Worm (Caenorhabditis elegans): ENCODE results near the gene ZK622.5.

Gene ZK622.5

DNA sequence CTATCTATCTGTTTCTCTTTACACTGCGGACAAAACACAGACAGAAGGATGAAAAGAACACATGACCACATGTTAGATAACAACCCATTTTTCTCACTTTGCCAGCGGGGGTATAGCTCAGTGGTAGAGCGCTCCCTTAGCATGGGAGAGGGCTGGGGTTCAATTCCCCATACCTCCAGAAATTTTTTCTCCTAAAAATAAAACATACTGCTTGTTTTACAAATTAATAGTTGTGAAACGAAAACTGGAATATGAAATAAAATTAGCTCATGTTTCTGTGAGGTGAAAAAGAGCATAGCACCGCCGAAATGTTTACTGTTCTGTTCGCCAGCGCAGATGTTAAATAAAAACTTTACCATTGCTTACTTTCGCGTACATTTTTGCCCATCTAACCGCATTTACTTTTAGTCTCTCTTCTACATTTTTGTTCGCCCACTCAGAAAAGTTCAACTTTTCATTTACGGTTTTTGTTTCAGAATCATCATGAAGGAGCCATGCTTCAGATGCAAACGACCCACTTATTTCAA, 3.0 kb downstream of the ZK622.5 start, which contains the start of gene ZK622.4:
Gene ZK622.4 (plus strand): TSS at position 477 of the 527 bp plus-strand sequence.
- TF ChIP-seq dao-5 (tag; optimal IDR thresholded peaks at IDR 0.05) (peak; percentile 38), W03F9.2 (tag; optimal IDR thresholded peaks at IDR 0.05) (no peak), him-1 (tag; optimal IDR thresholded peaks at IDR 0.05) (peak; percentile 78)

DNA sequence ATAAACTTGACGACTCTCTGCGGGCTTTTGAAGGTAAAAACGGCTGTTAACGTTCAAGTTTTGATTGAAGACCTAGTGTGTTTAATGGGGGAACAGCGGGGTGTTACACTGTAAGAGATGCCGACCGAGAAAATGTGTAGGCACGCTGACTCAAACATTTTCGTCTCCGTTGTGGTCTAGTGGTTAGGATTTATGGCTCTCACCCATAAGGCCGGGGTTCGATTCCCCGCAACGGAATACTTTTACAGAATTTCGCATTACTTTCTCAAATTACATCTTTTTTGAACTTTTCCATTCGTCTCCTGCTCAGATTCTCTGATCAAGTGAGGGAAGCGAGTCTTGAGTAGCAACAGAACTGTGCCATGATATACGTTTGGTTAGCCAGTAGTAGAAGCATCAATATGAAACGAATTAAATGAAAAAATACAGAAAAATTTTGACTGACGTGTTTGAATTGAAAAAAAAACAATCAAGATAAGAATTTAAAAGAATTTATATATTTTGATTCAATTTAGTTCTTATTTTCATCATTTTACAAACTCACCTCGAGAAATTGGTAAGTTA, 4.1 kb downstream of the ZK622.5 start, which contains the start of gene ZK622.1:
Gene ZK622.1 (plus strand): TSS at position 514 of the 564 bp plus-strand sequence.
- TF ChIP-seq dao-5 (tag; optimal IDR thresholded peaks at IDR 0.05) (peak; percentile 24), him-1 (tag; optimal IDR thresholded peaks at IDR 0.05) (no peak)

DNA sequence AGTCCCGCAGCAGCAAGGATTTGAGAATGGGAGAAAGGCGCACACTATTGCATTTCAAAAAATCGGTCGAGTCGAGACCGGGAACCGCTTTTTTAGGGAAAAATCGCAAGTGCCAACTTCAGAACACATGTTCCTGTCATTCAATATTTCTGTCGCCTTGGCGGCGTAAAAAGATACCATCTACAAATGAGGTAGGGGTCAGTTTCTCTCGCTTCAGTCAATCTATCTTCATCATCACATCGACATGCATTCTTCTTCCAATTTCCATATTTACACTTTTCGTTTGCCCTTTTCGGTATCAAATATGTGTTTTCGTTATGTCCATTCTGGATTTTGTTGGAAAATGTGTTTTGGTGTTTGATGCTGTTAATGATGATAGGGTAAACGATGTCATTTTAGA, 8.5 kb downstream of the ZK622.5 start:
- TF ChIP-seq him-1 (tag; optimal IDR thresholded peaks at IDR 0.05), result no peak
- TF ChIP-seq dao-5 (tag; optimal IDR thresholded peaks at IDR 0.05), result no peak
- TF ChIP-seq W03F9.2 (tag; optimal IDR thresholded peaks at IDR 0.05), result no peak

DNA sequence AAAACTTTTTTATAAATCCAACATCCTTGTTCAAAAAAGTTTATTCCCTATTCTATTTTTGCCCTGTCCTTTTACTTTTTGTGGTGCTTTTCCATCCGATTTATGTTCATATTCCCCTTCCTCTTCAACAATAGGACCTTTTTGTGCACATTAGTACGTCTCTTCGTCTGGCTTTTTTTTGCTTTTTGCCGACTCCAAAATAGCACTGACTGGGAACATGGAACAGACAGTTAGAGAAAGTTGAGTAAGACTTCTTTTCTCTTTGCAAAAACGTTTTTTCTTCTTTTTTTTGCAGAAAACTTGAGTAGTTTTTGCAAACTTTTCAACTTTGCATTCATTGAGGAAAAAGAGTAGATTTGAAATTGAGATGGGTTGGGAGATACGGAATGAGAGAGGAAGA, 12.6 kb downstream of the ZK622.5 start:
- TF ChIP-seq him-1 (tag; optimal IDR thresholded peaks at IDR 0.05), result no peak
- TF ChIP-seq W03F9.2 (tag; optimal IDR thresholded peaks at IDR 0.05), result no peak
- TF ChIP-seq dao-5 (tag; optimal IDR thresholded peaks at IDR 0.05), result no peak

DNA sequence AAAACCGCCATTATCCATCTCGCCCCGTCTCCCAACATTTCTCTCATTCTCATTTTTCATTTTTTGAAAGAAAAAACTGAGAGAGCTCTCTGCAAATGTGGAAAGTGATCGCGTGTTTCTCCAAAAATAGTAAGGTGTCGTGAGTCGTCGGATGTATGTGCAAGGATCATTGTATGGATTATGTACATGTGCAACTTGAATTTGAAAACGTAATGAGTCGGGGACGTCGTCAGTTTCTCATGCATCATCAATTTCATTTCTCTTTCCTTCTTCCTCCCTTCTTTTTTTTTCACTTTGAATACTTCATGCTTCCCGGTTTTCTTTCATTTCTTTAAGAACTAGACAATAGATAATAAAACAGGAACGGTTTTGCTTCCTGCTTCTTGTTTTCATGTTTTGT, 15.9 kb downstream of the ZK622.5 start:
- TF ChIP-seq W03F9.2 (tag; optimal IDR thresholded peaks at IDR 0.05) (no peak), dao-5 (tag; optimal IDR thresholded peaks at IDR 0.05) (no peak), him-1 (tag; optimal IDR thresholded peaks at IDR 0.05) (no peak)

DNA sequence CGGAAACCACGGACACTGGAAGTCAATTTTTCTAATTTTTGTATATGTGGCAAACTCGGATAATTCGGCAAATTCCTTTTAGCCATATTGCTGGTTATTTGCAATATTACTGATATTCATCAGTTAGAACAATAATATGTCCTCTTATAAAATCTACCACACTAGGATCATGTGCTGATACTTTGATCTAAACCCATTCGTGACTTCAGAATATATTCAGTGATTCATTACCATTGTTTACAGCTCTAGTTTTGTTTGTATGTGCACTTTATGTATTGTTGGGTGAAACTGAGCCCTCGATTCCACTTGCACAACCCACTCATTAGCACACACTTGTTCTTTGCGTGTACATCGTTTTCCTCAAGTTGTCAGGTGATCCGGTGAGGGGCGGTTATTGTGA, 17.0 kb downstream of the ZK622.5 start:
- TF ChIP-seq W03F9.2 (tag; optimal IDR thresholded peaks at IDR 0.05) (no peak), dao-5 (tag; optimal IDR thresholded peaks at IDR 0.05) (no peak), him-1 (tag; optimal IDR thresholded peaks at IDR 0.05) (no peak)

DNA sequence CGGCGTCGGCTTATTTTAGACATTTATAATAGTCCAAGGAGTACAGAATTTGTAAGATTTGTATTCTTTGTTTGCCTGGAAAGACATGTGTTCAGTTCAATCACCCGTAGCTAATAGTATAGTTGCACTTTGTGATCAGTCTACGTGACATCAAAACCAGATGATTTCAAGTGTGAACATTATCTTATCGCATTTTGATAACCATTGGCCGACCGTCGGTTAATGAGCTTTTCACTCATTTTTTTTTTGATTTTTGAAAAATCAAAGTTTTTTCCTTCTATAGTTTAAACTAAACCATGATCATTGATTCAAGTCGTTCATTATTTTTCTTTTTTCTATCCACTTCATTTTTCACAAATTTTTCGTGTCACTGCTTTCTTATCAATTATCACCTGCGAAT, 18.0 kb downstream of the ZK622.5 start:
- no peak for TF ChIP-seq W03F9.2 (tag; optimal IDR thresholded peaks at IDR 0.05)
- no peak for TF ChIP-seq dao-5 (tag; optimal IDR thresholded peaks at IDR 0.05)

DNA sequence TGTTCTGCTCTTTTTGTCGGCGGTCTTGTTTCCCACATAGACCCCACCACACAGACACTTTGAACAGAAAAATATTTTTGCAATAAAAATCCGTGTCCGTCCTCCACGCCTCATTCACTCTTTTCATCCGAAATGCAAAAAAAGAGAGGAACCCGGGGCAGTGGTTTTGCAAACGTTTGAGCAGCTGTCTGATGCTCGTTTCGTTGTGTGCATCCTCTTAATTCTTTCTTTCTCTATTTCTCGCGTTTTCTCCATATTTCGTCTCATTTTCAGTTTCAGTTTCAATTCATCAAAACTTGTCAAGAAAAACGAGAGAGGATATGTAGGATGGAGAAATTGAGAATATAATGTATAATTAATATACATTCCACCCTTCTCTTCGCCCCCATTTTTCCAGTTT, 19.7 kb downstream of the ZK622.5 start:
- TF ChIP-seq W03F9.2 (tag; optimal IDR thresholded peaks at IDR 0.05), result no peak
- no peak for TF ChIP-seq him-1 (tag; optimal IDR thresholded peaks at IDR 0.05)
- TF ChIP-seq dao-5 (tag; optimal IDR thresholded peaks at IDR 0.05), result no peak

DNA sequence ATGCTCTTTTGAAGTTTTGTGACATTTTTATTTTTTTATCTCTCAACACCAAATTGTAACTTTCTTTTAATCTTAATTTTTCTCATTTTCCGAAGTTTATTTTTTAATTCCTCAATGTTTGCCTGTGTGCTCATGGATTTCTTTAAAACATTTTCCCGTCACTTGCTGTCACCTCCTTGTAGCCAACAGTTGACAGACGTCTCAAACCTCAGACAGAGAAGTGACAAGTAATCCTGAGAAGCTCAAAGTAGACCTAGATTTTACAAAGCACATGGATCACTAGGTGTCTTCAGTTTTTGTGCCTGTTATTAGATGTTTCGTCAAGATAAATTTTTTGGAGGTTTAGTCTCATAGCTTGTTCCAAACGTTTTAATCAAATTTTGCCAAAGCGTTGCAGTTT, 20.5 kb downstream of the ZK622.5 start:
- no peak for TF ChIP-seq W03F9.2 (tag; optimal IDR thresholded peaks at IDR 0.05)
- no peak for TF ChIP-seq him-1 (tag; optimal IDR thresholded peaks at IDR 0.05)
- TF ChIP-seq dao-5 (tag; optimal IDR thresholded peaks at IDR 0.05), result no peak

DNA sequence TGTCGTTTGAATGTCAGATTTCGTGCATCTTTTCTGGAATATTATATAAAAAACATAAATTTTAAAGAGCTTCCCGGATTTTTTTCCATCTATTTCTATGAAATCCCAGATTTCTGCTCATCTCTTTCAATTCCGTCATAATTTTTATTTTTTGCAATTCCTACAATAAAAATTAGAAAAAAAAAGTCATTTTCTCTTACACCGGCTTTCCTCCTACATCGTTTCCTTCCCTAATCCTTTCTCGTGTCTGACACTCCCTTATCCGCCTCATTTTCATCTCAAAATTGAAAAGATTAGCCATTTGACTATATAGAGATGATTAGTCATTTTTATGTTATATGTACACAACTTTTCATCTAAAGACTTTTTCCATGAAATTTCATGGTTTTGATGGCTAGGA, 21.6 kb downstream of the ZK622.5 start:
- no peak for TF ChIP-seq him-1 (tag; optimal IDR thresholded peaks at IDR 0.05)
- TF ChIP-seq W03F9.2 (tag; optimal IDR thresholded peaks at IDR 0.05), result no peak
- TF ChIP-seq dao-5 (tag; optimal IDR thresholded peaks at IDR 0.05), result no peak

DNA sequence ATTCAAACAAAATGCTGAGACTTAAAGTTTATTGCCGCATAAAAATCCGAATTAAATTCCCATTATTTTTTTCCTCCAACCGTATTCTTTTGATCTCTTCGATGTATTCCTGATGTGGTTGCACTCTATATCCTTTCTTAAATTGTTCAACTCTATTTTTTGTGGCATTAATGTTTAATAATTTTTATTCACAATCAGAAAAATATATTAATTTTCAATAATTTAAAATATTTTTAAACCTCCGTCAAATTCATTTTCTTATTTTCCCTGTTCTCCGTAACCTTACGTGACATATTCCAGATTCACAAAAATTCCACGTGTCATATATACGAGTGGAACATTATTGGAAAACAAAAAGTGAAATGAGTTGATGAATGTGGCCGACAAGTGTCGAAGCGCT, 22.5 kb downstream of the ZK622.5 start, which contains the start of gene gcy-12:
Gene gcy-12 (plus strand): TSS at position 301 of the 400 bp plus-strand sequence.
- TF ChIP-seq dao-5 (tag; optimal IDR thresholded peaks at IDR 0.05) (no peak), him-1 (tag; optimal IDR thresholded peaks at IDR 0.05) (no peak), W03F9.2 (tag; optimal IDR thresholded peaks at IDR 0.05) (no peak)

DNA sequence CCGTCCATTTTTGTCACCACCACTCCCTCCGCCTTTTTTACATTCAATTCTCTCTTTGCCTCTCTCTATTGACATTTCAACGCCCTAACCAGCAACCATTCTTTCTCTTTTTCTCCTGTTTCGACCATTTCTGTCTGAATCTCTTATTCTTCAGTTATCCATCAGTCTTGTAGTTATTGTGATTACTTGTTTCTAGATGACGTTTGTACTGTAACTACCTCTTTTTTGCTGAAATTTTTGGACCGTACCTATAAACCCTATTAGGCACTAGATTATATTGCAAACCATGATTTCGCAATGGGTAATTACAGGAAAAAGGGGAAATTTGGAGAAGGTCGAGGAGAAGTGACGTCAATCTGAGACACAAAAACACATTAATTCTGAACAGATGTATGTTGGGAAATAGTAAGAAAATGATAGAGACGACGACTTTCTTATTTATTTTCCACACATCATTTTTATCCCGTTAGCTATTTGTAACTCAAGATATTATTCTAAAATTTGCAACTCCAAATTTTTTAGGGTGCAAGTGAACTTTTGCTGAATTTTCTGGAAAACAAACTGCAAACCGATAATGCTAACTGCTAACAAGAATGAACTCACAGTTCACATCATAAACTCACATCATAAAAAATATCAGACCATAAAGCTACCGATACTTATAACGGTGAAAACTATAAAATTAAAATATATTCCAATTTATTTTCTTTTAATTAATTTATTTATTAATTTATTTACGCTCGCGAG, 31.1 kb downstream of the ZK622.5 start:
- TF ChIP-seq W03F9.2 (tag; optimal IDR thresholded peaks at IDR 0.05), result no peak
- no peak for TF ChIP-seq dao-5 (tag; optimal IDR thresholded peaks at IDR 0.05)
- TF ChIP-seq him-1 (tag; optimal IDR thresholded peaks at IDR 0.05), result no peak

DNA sequence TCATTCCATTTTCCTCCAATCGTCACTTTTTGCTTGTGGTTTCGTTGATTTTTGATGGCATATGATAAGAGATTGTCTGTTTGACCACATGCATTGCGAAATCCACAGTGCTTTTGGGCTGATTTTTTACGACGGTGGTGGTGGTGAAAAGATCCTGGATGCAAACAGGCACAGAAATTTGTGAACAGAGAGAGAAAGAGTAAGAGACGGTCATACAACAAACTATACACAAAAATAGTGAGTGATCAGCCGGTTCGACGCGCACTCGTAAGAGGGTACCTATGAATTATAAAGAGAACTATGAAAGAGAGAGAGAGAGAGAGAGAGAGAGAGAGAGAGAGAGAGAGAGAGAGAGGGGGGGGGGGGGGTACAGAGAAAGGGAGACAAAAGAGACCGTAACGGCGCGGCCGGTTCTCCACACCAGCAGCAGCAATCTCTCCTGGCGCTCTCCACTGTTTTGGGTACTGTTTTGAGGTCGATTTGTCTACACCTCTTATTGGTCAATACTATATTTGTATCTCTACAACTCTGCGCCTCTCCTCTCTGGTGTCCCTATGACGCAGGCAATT, 32.6 kb downstream of the ZK622.5 start:
- TF ChIP-seq him-1 (tag; optimal IDR thresholded peaks at IDR 0.05) (no peak), dao-5 (tag; optimal IDR thresholded peaks at IDR 0.05) (no peak), W03F9.2 (tag; optimal IDR thresholded peaks at IDR 0.05) (peak; percentile 8)

DNA sequence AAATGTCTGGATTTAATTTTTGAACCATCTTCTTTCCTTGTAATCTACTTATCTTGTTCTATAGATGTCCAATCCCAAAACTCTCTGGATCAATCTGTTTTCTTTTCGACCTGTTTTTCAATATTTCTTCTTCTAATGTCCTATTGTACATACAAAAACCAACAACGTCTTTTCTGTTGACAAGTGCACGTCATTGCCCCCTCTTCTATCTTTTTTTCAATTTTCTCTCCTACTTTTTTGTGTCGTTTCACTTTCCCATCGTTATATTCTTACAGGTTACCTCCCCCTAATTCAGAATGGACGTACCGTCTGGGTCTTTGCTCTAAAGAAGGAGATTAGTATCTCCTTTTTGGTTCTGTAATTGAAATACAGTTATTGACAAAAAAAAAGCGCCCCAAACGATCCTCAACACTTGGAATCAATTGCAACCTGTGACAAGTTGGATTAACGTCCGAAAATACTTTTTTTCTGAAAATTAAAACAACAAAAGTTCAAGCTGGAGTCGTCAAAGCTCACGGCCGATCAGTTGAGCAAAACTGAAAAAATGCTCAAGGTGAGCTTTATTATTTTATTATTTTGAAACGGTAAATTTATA, 33.6 kb downstream of the ZK622.5 start, which contains the start of gene vhp-1:
Gene vhp-1 (plus strand): TSS at position 545 of the 595 bp plus-strand sequence.
- no peak for TF ChIP-seq dao-5 (tag; optimal IDR thresholded peaks at IDR 0.05)
- TF ChIP-seq W03F9.2 (tag; optimal IDR thresholded peaks at IDR 0.05), result no peak
- TF ChIP-seq him-1 (tag; optimal IDR thresholded peaks at IDR 0.05), result no peak
